Worm (Caenorhabditis elegans): ENCODE measurements around the gene twk-36.

DNA sequence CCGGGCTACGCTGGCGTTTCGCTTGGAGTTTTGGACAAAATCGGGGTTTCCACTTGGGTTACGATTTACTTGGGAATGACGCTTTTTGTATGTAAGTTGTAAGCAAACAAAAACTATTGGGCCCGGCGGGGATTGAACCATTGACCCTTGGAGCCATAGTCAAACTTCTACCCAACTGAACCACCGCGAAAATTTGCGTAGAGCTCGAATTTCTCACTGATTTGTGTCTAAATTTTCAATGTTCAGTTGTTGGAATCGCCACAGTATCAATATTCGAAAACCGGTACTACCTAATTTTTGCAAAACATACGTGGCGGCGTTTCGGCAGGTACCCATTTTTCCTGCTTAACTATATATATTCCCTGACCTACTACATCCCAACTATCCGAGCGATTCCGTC is 20.9 kb upstream of the twk-36 start:
- TF ChIP-seq pha-2 (tag; optimal IDR thresholded peaks at IDR 0.05), result no peak
- no peak for TF ChIP-seq ttx-3 (tag; optimal IDR thresholded peaks at IDR 0.05)
- TF ChIP-seq hlh-15 (tag; optimal IDR thresholded peaks at IDR 0.05), result no peak
- TF ChIP-seq dmd-4 (tag; optimal IDR thresholded peaks at IDR 0.05; ENCODE audit: borderline replicate concordance), result no peak
- no peak for TF ChIP-seq nfya-1 (tag; optimal IDR thresholded peaks at IDR 0.05)
- TF ChIP-seq ceh-14 (tag; optimal IDR thresholded peaks at IDR 0.05), result no peak
- TF ChIP-seq odd-2 (tag; optimal IDR thresholded peaks at IDR 0.05), result no peak
- no peak for TF ChIP-seq pax-1 (tag; optimal IDR thresholded peaks at IDR 0.05)
- no peak for TF ChIP-seq eyg-1 (tag; optimal IDR thresholded peaks at IDR 0.05)
- TF ChIP-seq ceh-19 (GFP tag; optimal IDR thresholded peaks at IDR 0.05), result no peak
- no peak for TF ChIP-seq unc-86 (tag; optimal IDR thresholded peaks at IDR 0.05)

All from whole organism, late embryonic.